Worm (Caenorhabditis elegans) whole organism, L3 larva: ENCODE data around the gene tag-340.
A peak's percentile ranks its signal among the peaks of the same experiment; 100 is the strongest.

ENCODE experiments used
- aly-2 ChIP-seq: fragments of 150-350 bp; optimal IDR thresholded peaks from 2 replicates; lab custom pipeline; 2014; ENCODE audit warnings: missing biosample characterization, missing genetic modification characterization
- ama-1 ChIP-seq: fragments of 150-350 bp; optimal IDR thresholded peaks from 2 replicates; lab custom pipeline; 2018
- ceh-28 ChIP-seq: fragments of 150-350 bp; optimal IDR thresholded peaks from 2 replicates; lab custom pipeline; 2014; ENCODE audit warnings: missing biosample characterization, missing genetic modification reagents, missing genetic modification characterization
- ceh-9 ChIP-seq: sonication (generic microtip); optimal IDR thresholded peaks from 2 replicates; lab custom pipeline; 2018; ENCODE audit warnings: missing biosample characterization, missing genetic modification characterization
- egl-27 ChIP-seq: sonication (generic microtip); optimal IDR thresholded peaks from 4 replicates; lab custom pipeline; 2017; ENCODE audit warnings: missing biosample characterization, missing genetic modification reagents, missing genetic modification characterization
- egl-5 ChIP-seq: fragments of 150-350 bp; optimal IDR thresholded peaks from 2 replicates; lab custom pipeline; 2017; ENCODE audit warnings: missing biosample characterization, missing genetic modification reagents, missing genetic modification characterization, inconsistent platforms
- elt-2 ChIP-seq: sonication (generic microtip); optimal IDR thresholded peaks from 2 replicates; lab custom pipeline; 2016; ENCODE audit warnings: missing genetic modification reagents, mild to moderate bottlenecking, missing genetic modification characterization, missing compliant biosample characterization
- elt-3 ChIP-seq, 3 experiments: fragments of 150-350 bp in 1 of 3; sonication (generic microtip) in 2 of 3; optimal IDR thresholded peaks; 2 replicates in 2 of 3; 4 replicates in 1 of 3; lab custom pipeline; 2014 to 2017; ENCODE audit warnings: missing biosample characterization in 3 of 3, missing genetic modification characterization in 3 of 3
- fkh-10 ChIP-seq: sonication (generic microtip); optimal IDR thresholded peaks from 2 replicates; lab custom pipeline; 2017; ENCODE audit warnings: missing biosample characterization, missing genetic modification reagents, missing genetic modification characterization
- fkh-2 ChIP-seq: fragments of 150-350 bp; optimal IDR thresholded peaks from 2 replicates; lab custom pipeline; 2014; ENCODE audit warnings: missing biosample characterization, missing genetic modification reagents, missing genetic modification characterization
- fos-1 ChIP-seq: fragments of 150-350 bp; optimal IDR thresholded peaks from 2 replicates; lab custom pipeline; 2014; ENCODE audit warnings: missing biosample characterization, missing genetic modification characterization
- hmg-11 ChIP-seq: sonication (generic microtip); optimal IDR thresholded peaks from 2 replicates; lab custom pipeline; 2016; ENCODE audit warnings: missing genetic modification characterization, missing compliant biosample characterization
- jun-1 ChIP-seq: fragments of 150-350 bp; optimal IDR thresholded peaks from 2 replicates; lab custom pipeline; 2014; ENCODE audit warnings: missing biosample characterization, missing genetic modification reagents, missing genetic modification characterization
- lin-15B ChIP-seq: fragments of 150-350 bp; optimal IDR thresholded peaks from 2 replicates; lab custom pipeline; 2014; ENCODE audit warnings: missing biosample characterization, missing genetic modification characterization
- lin-39 ChIP-seq: fragments of 150-350 bp; optimal IDR thresholded peaks from 2 replicates; lab custom pipeline; 2018; ENCODE audit warnings: missing biosample characterization, missing genetic modification reagents, missing genetic modification characterization
- lsy-12 ChIP-seq: sonication (generic microtip); optimal IDR thresholded peaks from 2 replicates; lab custom pipeline; 2016; ENCODE audit warnings: mild to moderate bottlenecking, missing genetic modification characterization, missing compliant biosample characterization
- mdl-1 ChIP-seq: fragments of 150-350 bp; optimal IDR thresholded peaks from 2 replicates; lab custom pipeline; 2014; ENCODE audit warnings: missing biosample characterization, missing genetic modification characterization
- mml-1 ChIP-seq: fragments of 150-350 bp; sonication (generic microtip); optimal IDR thresholded peaks from 3 replicates; lab custom pipeline; 2014; ENCODE audit warnings: missing biosample characterization, missing genetic modification characterization
- nfya-1 ChIP-seq: sonication (generic microtip); optimal IDR thresholded peaks from 2 replicates; lab custom pipeline; 2017; ENCODE audit warnings: missing genetic modification characterization, mild to moderate bottlenecking, missing compliant biosample characterization, antibody characterized with exemption, moderate library complexity; ENCODE audit not compliant: insufficient read depth
- nhr-23 ChIP-seq: fragments of 150-350 bp; optimal IDR thresholded peaks from 2 replicates; lab custom pipeline; 2014; ENCODE audit warnings: missing biosample characterization, missing genetic modification reagents, missing genetic modification characterization
- nhr-237 ChIP-seq: fragments of 150-350 bp; optimal IDR thresholded peaks from 2 replicates; lab custom pipeline; 2014; ENCODE audit warnings: missing biosample characterization, missing genetic modification characterization
- nhr-25 ChIP-seq: sonication (generic microtip); optimal IDR thresholded peaks from 2 replicates; lab custom pipeline; 2017; ENCODE audit warnings: missing biosample characterization, missing genetic modification characterization
- nhr-28 ChIP-seq: fragments of 150-350 bp; optimal IDR thresholded peaks from 2 replicates; lab custom pipeline; 2014; ENCODE audit warnings: missing biosample characterization, missing genetic modification characterization
- nhr-43 ChIP-seq: sonication (generic microtip); optimal IDR thresholded peaks from 2 replicates; lab custom pipeline; 2016; ENCODE audit warnings: mild to moderate bottlenecking, missing genetic modification characterization, missing compliant biosample characterization; ENCODE audit not compliant: poor library complexity, severe bottlenecking
- nhr-67 ChIP-seq: fragments of 150-350 bp; optimal IDR thresholded peaks from 2 replicates; lab custom pipeline; 2014; ENCODE audit warnings: missing biosample characterization, missing genetic modification characterization
- nhr-76 ChIP-seq: fragments of 150-350 bp; sonication (generic microtip); optimal IDR thresholded peaks from 5 replicates; lab custom pipeline; 2014; ENCODE audit warnings: missing biosample characterization, missing genetic modification characterization
- nhr-77 ChIP-seq: fragments of 150-350 bp; optimal IDR thresholded peaks from 2 replicates; lab custom pipeline; 2014; ENCODE audit warnings: missing biosample characterization, missing genetic modification characterization
- pha-4 ChIP-seq: fragments of 150-350 bp; optimal IDR thresholded peaks from 2 replicates; lab custom pipeline; 2014; ENCODE audit warnings: missing biosample characterization, missing genetic modification reagents, missing genetic modification characterization
- sea-2 ChIP-seq: fragments of 150-350 bp; sonication (generic microtip); optimal IDR thresholded peaks from 4 replicates; lab custom pipeline; 2014; ENCODE audit warnings: missing biosample characterization, missing genetic modification reagents, missing genetic modification characterization
- skn-1 ChIP-seq: fragments of 150-350 bp; optimal IDR thresholded peaks from 2 replicates; lab custom pipeline; 2014; ENCODE audit warnings: missing biosample characterization, missing genetic modification characterization
- snpc-4 ChIP-seq: fragments of 150-350 bp; optimal IDR thresholded peaks from 2 replicates; lab custom pipeline; 2014; ENCODE audit warnings: missing biosample characterization, missing genetic modification characterization
- tbx-2 ChIP-seq: sonication (generic microtip); optimal IDR thresholded peaks from 2 replicates; lab custom pipeline; 2016; ENCODE audit warnings: mild to moderate bottlenecking, missing genetic modification characterization, missing compliant biosample characterization
- unc-39 ChIP-seq: sonication (generic microtip); optimal IDR thresholded peaks from 4 replicates; lab custom pipeline; 2017; ENCODE audit warnings: missing biosample characterization, missing genetic modification characterization
- unc-62 ChIP-seq: fragments of 150-350 bp; sonication (generic microtip); optimal IDR thresholded peaks from 4 replicates; lab custom pipeline; 2014; ENCODE audit warnings: missing biosample characterization, missing genetic modification reagents, missing genetic modification characterization
- ztf-11 ChIP-seq: fragments of 150-350 bp; optimal IDR thresholded peaks from 2 replicates; lab custom pipeline; 2014; ENCODE audit warnings: missing biosample characterization, missing genetic modification characterization
- ztf-4 ChIP-seq: fragments of 150-350 bp; optimal IDR thresholded peaks from 2 replicates; lab custom pipeline; 2014; ENCODE audit warnings: missing biosample characterization, missing genetic modification characterization

tag-340 gene

ce11 chrIII:4912317-4912716 is 12.0 kb downstream of the tag-340 start, which contains the start of the genes F26F4.9 and cee-1 (continued):
- no peak for TF ChIP-seq tbx-2 (tag; lab: Kevin White, UChicago)
- peak; percentile 6 for TF ChIP-seq elt-2
- TF ChIP-seq pha-4 (tag; lab: Kevin White, UChicago) = peak; percentile 71
- no peak for TF ChIP-seq fos-1 (tag; lab: Kevin White, UChicago)
- no peak for TF ChIP-seq mml-1 (tag; lab: Kevin White, UChicago)
- TF ChIP-seq nhr-237 (tag; lab: Kevin White, UChicago) = no peak
- no peak for TF ChIP-seq ceh-28 (tag; lab: Kevin White, UChicago)
- TF ChIP-seq unc-39 (tag; lab: Kevin White, UChicago) = no peak
- TF ChIP-seq nhr-43 (tag; lab: Kevin White, UChicago) = peak; percentile 90
- TF ChIP-seq nhr-28 (tag; lab: Kevin White, UChicago) = no peak
- TF ChIP-seq mdl-1 (tag; lab: Kevin White, UChicago) = no peak
- no peak for TF ChIP-seq nhr-67 (tag; lab: Kevin White, UChicago)
- TF ChIP-seq egl-5 (tag; lab: Kevin White, UChicago) = no peak
- TF ChIP-seq ceh-9 (tag; lab: Kevin White, UChicago) = no peak
- TF ChIP-seq fkh-2 (tag; lab: Kevin White, UChicago) = no peak
- peak; percentile 80 for TF ChIP-seq lin-15B (tag; lab: Kevin White, UChicago)
- TF ChIP-seq snpc-4 (tag; lab: Kevin White, UChicago) = peak; percentile 53
- TF ChIP-seq elt-3 (tag; optimal IDR thresholded peaks at IDR 0.05; lab: Kevin White, UChicago) = no peak
- TF ChIP-seq nhr-77 (tag; lab: Kevin White, UChicago) = no peak
- TF ChIP-seq fkh-10 = no peak
- no peak for TF ChIP-seq lsy-12

DNA sequence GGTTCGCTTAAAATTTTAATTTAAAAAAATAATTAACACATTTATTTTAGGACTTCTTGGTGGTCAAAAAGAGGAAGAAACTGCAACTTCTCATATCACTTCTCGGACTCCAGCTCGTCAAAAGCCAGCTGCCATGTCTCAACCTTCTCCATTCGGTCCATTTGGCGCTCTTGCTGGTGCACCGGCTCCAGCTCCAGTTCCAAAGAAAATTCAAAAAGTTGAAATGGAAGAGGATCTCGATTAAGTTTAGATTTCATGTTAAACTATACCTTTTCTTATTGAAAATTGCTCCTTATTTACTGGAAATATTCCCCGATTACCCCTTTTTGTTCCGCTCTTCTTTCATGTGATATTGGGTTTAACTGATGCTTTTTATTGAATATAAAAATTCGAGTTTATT is 13.4 kb downstream of the tag-340 start:
- no peak for TF ChIP-seq aly-2 (tag; lab: Kevin White, UChicago)
- TF ChIP-seq sea-2 = no peak
- no peak for TF ChIP-seq unc-39 (tag; lab: Kevin White, UChicago)
- TF ChIP-seq egl-27 (tag; lab: Kevin White, UChicago) = no peak
- no peak for TF ChIP-seq jun-1 (tag; lab: Kevin White, UChicago)
- TF ChIP-seq ztf-4 (tag; lab: Kevin White, UChicago) = no peak
- TF ChIP-seq hmg-11 (tag; lab: Kevin White, UChicago) = no peak
- no peak for TF ChIP-seq ztf-11
- TF ChIP-seq, all 47 proteins: peak for 0

DNA sequence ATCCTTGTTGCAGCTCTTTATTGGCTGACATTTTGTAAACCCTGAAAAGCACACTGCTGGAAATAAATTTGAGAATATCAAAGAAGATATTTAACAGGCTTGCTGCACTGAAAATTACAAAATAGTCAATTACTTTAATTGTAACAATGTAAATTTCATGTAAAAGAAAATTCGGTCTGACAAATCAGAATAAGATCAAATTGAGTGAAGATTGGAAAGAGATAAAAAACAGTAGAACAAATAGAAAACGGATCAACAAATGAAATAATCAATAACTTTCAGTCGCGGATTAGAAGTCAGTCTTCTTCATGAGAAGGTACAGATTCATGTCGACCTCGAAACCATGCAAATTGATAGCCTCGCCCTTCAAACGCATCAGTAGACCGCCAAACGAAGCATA is 16.8 kb downstream of the tag-340 start, which contains the start of gene rars-1:
TSS of gene rars-1 (minus strand) at position 101 of the 400 bp plus-strand sequence.
- TF ChIP-seq fkh-2 (tag; lab: Kevin White, UChicago) (no peak), skn-1 (tag; lab: Kevin White, UChicago) (no peak), unc-62 (GFP tag; lab: Kevin White, UChicago) (no peak), nhr-76 (no peak), hmg-11 (tag; lab: Kevin White, UChicago) (no peak), unc-39 (tag; lab: Kevin White, UChicago) (no peak)
- TF ChIP-seq, all 47 proteins: peak for 0

DNA sequence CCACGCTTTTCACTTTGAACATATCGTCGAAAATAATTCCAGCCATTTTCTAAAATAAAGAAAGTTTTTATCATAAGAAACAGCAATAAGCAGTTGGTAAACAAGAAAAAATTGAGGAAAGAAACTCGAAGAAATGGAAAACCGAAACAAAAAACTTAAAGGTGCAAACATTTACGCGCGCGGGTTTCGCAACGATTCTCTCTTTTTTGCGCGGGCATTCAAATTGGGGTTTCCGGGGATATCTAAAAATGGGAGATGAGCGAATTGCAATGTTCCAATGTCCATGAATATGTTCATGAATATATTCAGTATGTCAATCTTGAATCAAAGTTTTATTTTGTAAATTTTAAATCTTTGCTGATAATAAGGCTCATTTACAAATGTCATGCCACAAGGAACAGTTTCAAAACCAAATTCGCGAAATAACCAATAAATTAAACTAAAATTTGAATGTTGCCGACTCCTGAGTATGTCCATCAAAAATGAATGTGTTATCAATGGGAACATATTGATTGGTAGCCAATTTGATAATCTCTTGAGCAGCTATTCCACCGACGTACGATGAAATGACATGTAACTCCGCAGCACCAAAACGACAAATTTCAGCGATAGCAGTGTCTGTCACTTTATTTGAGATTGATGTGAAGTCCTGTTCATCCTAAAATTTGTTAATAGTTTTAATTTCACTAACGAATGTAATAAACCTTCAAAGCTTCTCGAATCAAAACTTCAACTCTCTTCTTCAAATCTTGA is 17.8 kb downstream of the tag-340 start, which contains the start of gene rpb-8:
TSS of gene rpb-8 (minus strand) at position 49 of the 753 bp plus-strand sequence.
- peak; percentile 3 for TF ChIP-seq elt-2
- TF ChIP-seq nhr-25 = peak; percentile 8
- TF ChIP-seq lin-39 (tag; lab: Kevin White, UChicago) = peak; percentile 61
- TF ChIP-seq nfya-1 (tag; lab: Kevin White, UChicago) = peak; percentile 72
- no peak for TF ChIP-seq skn-1 (tag; lab: Kevin White, UChicago)
- TF ChIP-seq nhr-23 (tag; lab: Kevin White, UChicago) = peak; percentile 66
- peak; percentile 71 for TF ChIP-seq pha-4 (tag; lab: Kevin White, UChicago)
- TF ChIP-seq lin-15B (tag; lab: Kevin White, UChicago) = peak; percentile 71
- TF ChIP-seq snpc-4 (tag; lab: Kevin White, UChicago) = peak; percentile 37
- peak; percentile 57 for TF ChIP-seq egl-5 (tag; lab: Kevin White, UChicago)
- TF ChIP-seq ztf-11 = no peak
- TF ChIP-seq aly-2 (tag; lab: Kevin White, UChicago) = no peak
- peak; percentile 38 for TF ChIP-seq ama-1 (lab: Kevin White, UChicago)
